Fruit fly (Drosophila melanogaster) whole organism, embryonic: ENCODE measurements around the gene TwdlQ.

Source experiments
- CG10321 ChIP-seq: fragments of 200-800 bp; sonication (Bioruptor generic); IDR thresholded peaks from 2 replicates; pipeline ENCODE4 v1.3.6; 2022; ENCODE audit warnings: missing biosample characterization, missing genetic modification characterization
- CG10462 ChIP-seq: fragments of 200-800 bp; sonication (Bioruptor generic); optimal IDR thresholded peaks from 2 replicates; lab custom pipeline; 2016; ENCODE audit warnings: missing biosample characterization, missing genetic modification characterization
- CG11085 ChIP-seq: fragments of 200-800 bp; sonication (Bioruptor generic); IDR thresholded peaks from 2 replicates; pipeline ENCODE4 v1.3.6; 2022; ENCODE audit warnings: missing biosample characterization, missing genetic modification characterization
- CG12391 ChIP-seq: fragments of 200-800 bp; sonication (Bioruptor generic); optimal IDR thresholded peaks from 3 replicates; lab custom pipeline; 2018; ENCODE audit warnings: missing biosample characterization, mild to moderate bottlenecking, missing genetic modification characterization, moderate library complexity
- CG13424 ChIP-seq: fragments of 200-800 bp; sonication (Bioruptor generic); optimal IDR thresholded peaks from 2 replicates; lab custom pipeline; 2019; ENCODE audit warnings: missing biosample characterization, mild to moderate bottlenecking, missing genetic modification characterization, moderate library complexity
- CG13775 ChIP-seq: fragments of 200-800 bp; sonication (Bioruptor generic); optimal IDR thresholded peaks from 3 replicates; lab custom pipeline; 2017; ENCODE audit warnings: missing biosample characterization, mild to moderate bottlenecking, missing genetic modification characterization
- CG14860 ChIP-seq: fragments of 200-800 bp; sonication (Bioruptor generic); IDR thresholded peaks from 3 replicates; pipeline ENCODE4 v1.3.6; 2022; ENCODE audit warnings: missing biosample characterization, missing genetic modification characterization; ENCODE audit not compliant: partially characterized antibody
- CG15011 ChIP-seq: fragments of 200-800 bp; sonication (Bioruptor generic); optimal IDR thresholded peaks from 3 replicates; lab custom pipeline; 2018; ENCODE audit warnings: missing biosample characterization, mild to moderate bottlenecking, missing genetic modification characterization
- CG17612 ChIP-seq: fragments of 200-800 bp; sonication (Bioruptor generic); IDR thresholded peaks from 2 replicates; pipeline ENCODE4 v1.3.6; 2022; ENCODE audit warnings: missing biosample characterization, missing genetic modification characterization
- CG2129 ChIP-seq: fragments of 200-800 bp; sonication (Bioruptor generic); IDR thresholded peaks from 2 replicates; pipeline ENCODE4 v1.3.6; 2022; ENCODE audit warnings: missing biosample characterization, missing genetic modification characterization; ENCODE audit not compliant: partially characterized antibody
- CG3281 ChIP-seq: fragments of 200-800 bp; sonication (Bioruptor generic); optimal IDR thresholded peaks from 3 replicates; lab custom pipeline; 2017; ENCODE audit warnings: missing biosample characterization, mild to moderate bottlenecking, missing genetic modification characterization
- CG34224 ChIP-seq: fragments of 200-800 bp; sonication (Bioruptor generic); IDR thresholded peaks from 3 replicates; pipeline ENCODE4 v1.3.6; 2022; ENCODE audit warnings: missing biosample characterization, missing genetic modification characterization; ENCODE audit not compliant: partially characterized antibody
- CG4360 ChIP-seq: fragments of 200-800 bp; sonication (Bioruptor generic); IDR thresholded peaks from 2 replicates; pipeline ENCODE4 v1.3.6; 2022; ENCODE audit warnings: missing biosample characterization, missing genetic modification characterization
- CG4424 ChIP-seq: fragments of 200-800 bp; sonication (Bioruptor generic); optimal IDR thresholded peaks from 3 replicates; lab custom pipeline; 2016; ENCODE audit warnings: missing biosample characterization, missing genetic modification characterization
- CG7786 ChIP-seq: fragments of 200-800 bp; sonication (Bioruptor generic); optimal IDR thresholded peaks from 2 replicates; lab custom pipeline; 2016; ENCODE audit warnings: missing biosample characterization, missing genetic modification characterization
- CG7839 ChIP-seq: fragments of 200-800 bp; sonication (Bioruptor generic); optimal IDR thresholded peaks from 3 replicates; lab custom pipeline; 2018; ENCODE audit warnings: missing biosample characterization, mild to moderate bottlenecking, missing genetic modification characterization, moderate library complexity
- CG7928 ChIP-seq: fragments of 200-800 bp; sonication (Bioruptor generic); optimal IDR thresholded peaks from 2 replicates; lab custom pipeline; 2017; ENCODE audit warnings: missing biosample characterization, mild to moderate bottlenecking, missing genetic modification characterization
- CG7963 ChIP-seq: fragments of 200-800 bp; sonication (Bioruptor generic); IDR thresholded peaks from 3 replicates; pipeline ENCODE4 v1.3.6; 2022; ENCODE audit warnings: missing biosample characterization, missing genetic modification characterization; ENCODE audit not compliant: partially characterized antibody
- CG9437 ChIP-seq: fragments of 200-800 bp; sonication (Bioruptor generic); optimal IDR thresholded peaks from 2 replicates; lab custom pipeline; 2018; ENCODE audit warnings: missing biosample characterization, mild to moderate bottlenecking, missing genetic modification characterization
- Chrac-16 ChIP-seq: fragments of 200-800 bp; sonication (Bioruptor generic); optimal IDR thresholded peaks from 3 replicates; lab custom pipeline; 2016; ENCODE audit warnings: missing biosample characterization, missing genetic modification characterization
- D ChIP-seq, 2 experiments: fragments of 200-800 bp in 1 of 2; fragments of >200 bp in 1 of 2; sonication (Bioruptor generic) in 1 of 2; optimal IDR thresholded peaks; 2 replicates in 1 of 2; 3 replicates in 1 of 2; lab custom pipeline; 2017; ENCODE audit warnings: mild to moderate bottlenecking in 1 of 2, missing biosample characterization in 1 of 2, missing genetic modification characterization in 1 of 2, missing genetic modification reagents in 1 of 2
- Dfd ChIP-seq, 2 experiments: fragments of >200 bp; optimal IDR thresholded peaks; 2 replicates each; lab custom pipeline; 2017; ENCODE audit warnings: missing biosample characterization in 2 of 2, missing genetic modification characterization in 2 of 2
- Fer2 ChIP-seq: fragments of 200-800 bp; sonication (Bioruptor generic); optimal IDR thresholded peaks from 2 replicates; lab custom pipeline; 2018; ENCODE audit warnings: missing biosample characterization, mild to moderate bottlenecking, missing genetic modification characterization, moderate library complexity
- Hr78 ChIP-seq, 2 experiments: fragments of 200-800 bp in 1 of 2; fragments of >200 bp in 1 of 2; sonication (Bioruptor generic) in 1 of 2; optimal IDR thresholded peaks; 2 replicates each; lab custom pipeline; 2017 to 2019; ENCODE audit warnings: missing biosample characterization in 2 of 2, missing genetic modification characterization in 2 of 2, mild to moderate bottlenecking in 1 of 2, moderate library complexity in 1 of 2
- MTF-1 ChIP-seq: fragments of 200-800 bp; sonication (Bioruptor generic); optimal IDR thresholded peaks from 2 replicates; lab custom pipeline; 2018; ENCODE audit warnings: missing biosample characterization, mild to moderate bottlenecking, missing genetic modification characterization, borderline replicate concordance
- Ptx1 ChIP-seq: fragments of 200-800 bp; sonication (Bioruptor generic); IDR thresholded peaks from 2 replicates; pipeline ENCODE4 v1.3.6; 2022; ENCODE audit warnings: missing biosample characterization, missing genetic modification characterization
- ab ChIP-seq: fragments of 200-800 bp; sonication (Bioruptor generic); optimal IDR thresholded peaks from 2 replicates; lab custom pipeline; 2016; ENCODE audit warnings: missing biosample characterization, missing genetic modification characterization
- abd-A ChIP-seq: fragments of 200-800 bp; sonication (Bioruptor generic); optimal IDR thresholded peaks from 3 replicates; lab custom pipeline; 2019; ENCODE audit warnings: missing biosample characterization, mild to moderate bottlenecking, missing genetic modification characterization, moderate library complexity
- ato ChIP-seq: fragments of 200-800 bp; sonication (Bioruptor generic); IDR thresholded peaks from 2 replicates; pipeline ENCODE4 v1.3.6; 2022; ENCODE audit warnings: missing biosample characterization, missing genetic modification characterization; ENCODE audit not compliant: partially characterized antibody
- cwo ChIP-seq: fragments of 200-800 bp; sonication (Bioruptor generic); optimal IDR thresholded peaks from 3 replicates; lab custom pipeline; 2017; ENCODE audit warnings: missing biosample characterization, missing genetic modification characterization, mild to moderate bottlenecking, moderate library complexity, missing genetic modification reagents
- dan ChIP-seq: fragments of 200-800 bp; sonication (Bioruptor generic); IDR thresholded peaks from 2 replicates; pipeline ENCODE4 v1.3.6; 2022; ENCODE audit warnings: missing biosample characterization, missing genetic modification characterization
- dati ChIP-seq: fragments of 200-800 bp; sonication (Bioruptor generic); IDR thresholded peaks from 2 replicates; pipeline ENCODE4 v1.3.6; 2022; ENCODE audit warnings: missing biosample characterization, missing genetic modification characterization
- dmrt99B ChIP-seq: fragments of 200-800 bp; sonication (Bioruptor generic); optimal IDR thresholded peaks from 2 replicates; lab custom pipeline; 2018; ENCODE audit warnings: missing biosample characterization, mild to moderate bottlenecking, missing genetic modification characterization, moderate library complexity
- en ChIP-seq: fragments of 200-800 bp; sonication (Bioruptor generic); optimal IDR thresholded peaks from 2 replicates; lab custom pipeline; 2016; ENCODE audit warnings: missing biosample characterization, missing genetic modification characterization
- fd96Cb ChIP-seq: fragments of 200-800 bp; sonication (Bioruptor generic); optimal IDR thresholded peaks from 2 replicates; lab custom pipeline; 2018; ENCODE audit warnings: missing biosample characterization, mild to moderate bottlenecking, missing genetic modification characterization, moderate library complexity
- fu2 ChIP-seq: fragments of 200-800 bp; sonication (Bioruptor generic); optimal IDR thresholded peaks from 2 replicates; lab custom pipeline; 2016; ENCODE audit warnings: missing biosample characterization, missing genetic modification characterization
- grau ChIP-seq: fragments of 200-800 bp; optimal IDR thresholded peaks from 3 replicates; lab custom pipeline; 2019; ENCODE audit warnings: missing biosample characterization, mild to moderate bottlenecking, missing genetic modification characterization, moderate library complexity
- jumu ChIP-seq: fragments of 200-800 bp; sonication (Bioruptor generic); optimal IDR thresholded peaks from 3 replicates; lab custom pipeline; 2016; ENCODE audit warnings: missing biosample characterization, missing genetic modification characterization
- kah ChIP-seq: fragments of 200-800 bp; sonication (Bioruptor generic); optimal IDR thresholded peaks from 2 replicates; lab custom pipeline; 2018; ENCODE audit warnings: missing biosample characterization, mild to moderate bottlenecking, missing genetic modification characterization
- kay ChIP-seq: fragments of 200-800 bp; sonication (Bioruptor generic); optimal IDR thresholded peaks from 2 replicates; lab custom pipeline; 2016; ENCODE audit warnings: missing biosample characterization, missing genetic modification characterization
- ken ChIP-seq: fragments of 200-800 bp; sonication (Bioruptor generic); IDR thresholded peaks from 3 replicates; pipeline ENCODE4 v1.3.6; 2022; ENCODE audit warnings: missing biosample characterization, missing genetic modification characterization
- mld ChIP-seq: fragments of 200-800 bp; sonication (Bioruptor generic); IDR thresholded peaks from 3 replicates; pipeline ENCODE4 v1.3.6; 2022; ENCODE audit warnings: missing biosample characterization, missing genetic modification characterization; ENCODE audit not compliant: partially characterized antibody
- nau ChIP-seq: fragments of 200-800 bp; sonication (Bioruptor generic); optimal IDR thresholded peaks from 3 replicates; lab custom pipeline; 2017; ENCODE audit warnings: missing biosample characterization, mild to moderate bottlenecking, missing genetic modification characterization, missing genetic modification reagents
- run ChIP-seq: fragments of 200-800 bp; sonication (Bioruptor generic); optimal IDR thresholded peaks from 3 replicates; lab custom pipeline; 2018; ENCODE audit warnings: missing biosample characterization, mild to moderate bottlenecking, missing genetic modification characterization
- salm ChIP-seq: fragments of 200-800 bp; sonication (Bioruptor generic); optimal IDR thresholded peaks from 2 replicates; lab custom pipeline; 2018; ENCODE audit warnings: missing biosample characterization, mild to moderate bottlenecking, missing genetic modification characterization
- sc ChIP-seq, 3 experiments: fragments of >200 bp in 2 of 3; fragments of 200-800 bp in 1 of 3; sonication (Bioruptor generic) in 1 of 3; optimal IDR thresholded peaks; 2 replicates in 2 of 3; 3 replicates in 1 of 3; lab custom pipeline; 2017; ENCODE audit warnings: mild to moderate bottlenecking in 1 of 3, missing biosample characterization in 1 of 3, missing genetic modification characterization in 1 of 3, missing genetic modification reagents in 1 of 3
- unc-4 ChIP-seq: fragments of 200-800 bp; sonication (Bioruptor generic); IDR thresholded peaks from 2 replicates; pipeline ENCODE4 v1.3.6; 2022; ENCODE audit warnings: missing biosample characterization, missing genetic modification characterization; ENCODE audit not compliant: partially characterized antibody
- vvl ChIP-seq: fragments of 200-800 bp; sonication (Bioruptor generic); IDR thresholded peaks from 2 replicates; pipeline ENCODE4 v1.3.6; 2022; ENCODE audit warnings: missing biosample characterization, missing genetic modification characterization
- yki ChIP-seq: fragments of >200 bp; optimal IDR thresholded peaks from 3 replicates; lab custom pipeline; 2018
- zen ChIP-seq: fragments of 200-800 bp; sonication (Bioruptor generic); optimal IDR thresholded peaks from 3 replicates; lab custom pipeline; 2018; ENCODE audit warnings: missing biosample characterization, mild to moderate bottlenecking, missing genetic modification characterization, moderate library complexity

The TwdlQ gene

dm6 chr3R:26690197-26690596 lies 3.2 kb downstream of the TwdlQ start (continued):
- TF ChIP-seq CG11085 (GFP tag; lab: Robert Waterston, UW): no peak
- no peak for TF ChIP-seq grau (tag; lab: Kevin White, UChicago)
- no peak for TF ChIP-seq fd96Cb (tag; lab: Kevin White, UChicago)
- TF ChIP-seq dati (GFP tag; lab: Robert Waterston, UW): no peak
- no peak for TF ChIP-seq CG7963 (GFP tag; lab: Robert Waterston, UW)
- TF ChIP-seq CG4360 (GFP tag; lab: Robert Waterston, UW): no peak
- no peak for TF ChIP-seq en
- TF ChIP-seq CG7839 (tag; lab: Kevin White, UChicago): peak; percentile 33
- peak; percentile 25 for TF ChIP-seq dmrt99B (tag; lab: Kevin White, UChicago)
- TF ChIP-seq kah (GFP tag; lab: Kevin White, UChicago): no peak
- no peak for TF ChIP-seq CG10462
- TF ChIP-seq CG12391 (tag; lab: Kevin White, UChicago): no peak
- TF ChIP-seq jumu (GFP tag; lab: Kevin White, UChicago): no peak
- no peak for TF ChIP-seq kay
- TF ChIP-seq ato (GFP tag; lab: Robert Waterston, UW): no peak
- TF ChIP-seq CG4424 (GFP tag; lab: Kevin White, UChicago): no peak
- no peak for TF ChIP-seq mld (GFP tag; lab: Robert Waterston, UW)
- no peak for TF ChIP-seq CG10321
- no peak for TF ChIP-seq abd-A
- TF ChIP-seq unc-4: no peak
- TF ChIP-seq run (tag; lab: Kevin White, UChicago): no peak
- TF ChIP-seq salm: no peak
- TF ChIP-seq dan: no peak
- no peak for TF ChIP-seq MTF-1 (GFP tag; lab: Kevin White, UChicago)
- no peak for TF ChIP-seq cwo
- TF ChIP-seq nau (GFP tag; lab: Kevin White, UChicago): no peak
- TF ChIP-seq Dfd (GFP tag; optimal IDR thresholded peaks at IDR 0.05; lab: Kevin White, UChicago): no peak
- TF ChIP-seq D (optimal IDR thresholded peaks at IDR 0.05; lab: Kevin White, UChicago): no peak
- TF ChIP-seq D (GFP tag; optimal IDR thresholded peaks at IDR 0.05; lab: Kevin White, UChicago): no peak
- TF ChIP-seq Chrac-16 (GFP tag; lab: Kevin White, UChicago): no peak
- no peak for TF ChIP-seq CG3281
- TF ChIP-seq Fer2 (tag; lab: Kevin White, UChicago): no peak
- TF ChIP-seq CG2129: no peak
- TF ChIP-seq yki (lab: Kevin White, UChicago): no peak
- TF ChIP-seq Ptx1: peak; percentile 51
- no peak for TF ChIP-seq fu2 (GFP tag; lab: Kevin White, UChicago)
- TF ChIP-seq sc (optimal IDR thresholded peaks at IDR 0.05; lab: Kevin White, UChicago): no peak
- TF ChIP-seq sc (GFP tag; optimal IDR thresholded peaks at IDR 0.05; lab: Kevin White, UChicago): no peak
- no peak for TF ChIP-seq ken (GFP tag; lab: Robert Waterston, UW)
- TF ChIP-seq CG34224 (GFP tag; lab: Robert Waterston, UW): no peak
- no peak for TF ChIP-seq CG14860 (GFP tag; lab: Robert Waterston, UW)
- no peak for TF ChIP-seq CG7786
- TF ChIP-seq CG7928 (GFP tag; lab: Kevin White, UChicago): no peak
- no peak for TF ChIP-seq CG13775 (GFP tag; lab: Kevin White, UChicago)
- peak; percentile 36; the same call in 1 of the 2 replicates for TF ChIP-seq vvl
- TF ChIP-seq Hr78 (GFP tag; optimal IDR thresholded peaks at IDR 0.05; lab: Kevin White, UChicago): no peak
- no peak for TF ChIP-seq ab (GFP tag; lab: Kevin White, UChicago)
- no peak for TF ChIP-seq CG13424 (tag; lab: Kevin White, UChicago)
- TF ChIP-seq CG9437 (GFP tag; lab: Kevin White, UChicago): no peak
- TF ChIP-seq zen: no peak
- no peak for TF ChIP-seq CG17612 (GFP tag; lab: Robert Waterston, UW)
- no peak for TF ChIP-seq CG15011 (GFP tag; lab: Kevin White, UChicago)
